Fruit fly (Drosophila melanogaster) whole organism, embryonic: Measurements from ENCODE around the gene CG34417.
A peak's percentile ranks its signal among the peaks of the same experiment; 100 is the strongest.

Experiments used
- Adf1 ChIP-seq: fragments of 200-800 bp; sonication (Bioruptor generic); IDR thresholded peaks from 2 replicates; pipeline ENCODE4 v1.3.6; 2022; ENCODE audit warnings: missing biosample characterization, missing genetic modification characterization
- Antp ChIP-seq: fragments of 200-800 bp; sonication (Bioruptor generic); optimal IDR thresholded peaks from 3 replicates; lab custom pipeline; 2016; ENCODE audit warnings: missing biosample characterization, missing genetic modification characterization
- Atf-2 ChIP-seq: fragments of 200-800 bp; sonication (Bioruptor generic); optimal IDR thresholded peaks from 2 replicates; lab custom pipeline; 2016; ENCODE audit warnings: missing biosample characterization, missing genetic modification characterization
- CG10267 ChIP-seq: fragments of 200-800 bp; sonication (Bioruptor generic); optimal IDR thresholded peaks from 2 replicates; lab custom pipeline; 2018; ENCODE audit warnings: missing biosample characterization, mild to moderate bottlenecking, missing genetic modification characterization, moderate library complexity
- CG10654 ChIP-seq: fragments of 200-800 bp; sonication (Bioruptor generic); optimal IDR thresholded peaks from 2 replicates; lab custom pipeline; 2016; ENCODE audit warnings: missing biosample characterization, missing genetic modification characterization
- CG12744 ChIP-seq: fragments of 200-800 bp; sonication (Bioruptor generic); optimal IDR thresholded peaks from 2 replicates; lab custom pipeline; 2016; ENCODE audit warnings: missing biosample characterization, missing genetic modification characterization
- CG12769 ChIP-seq: fragments of 200-800 bp; sonication (Bioruptor generic); optimal IDR thresholded peaks from 2 replicates; lab custom pipeline; 2019; ENCODE audit warnings: missing biosample characterization, mild to moderate bottlenecking, missing genetic modification characterization, moderate library complexity
- CG15073 ChIP-seq: fragments of 200-800 bp; sonication (Bioruptor generic); optimal IDR thresholded peaks from 2 replicates; lab custom pipeline; 2016; ENCODE audit warnings: missing biosample characterization, missing genetic modification characterization
- CG17385 ChIP-seq: fragments of 200-800 bp; sonication (Bioruptor generic); optimal IDR thresholded peaks from 3 replicates; lab custom pipeline; 2018; ENCODE audit warnings: missing biosample characterization, mild to moderate bottlenecking, missing genetic modification characterization
- CG18476 ChIP-seq: fragments of 200-800 bp; sonication (Bioruptor generic); optimal IDR thresholded peaks from 2 replicates; lab custom pipeline; 2016; ENCODE audit warnings: missing biosample characterization, mild to moderate bottlenecking, missing genetic modification characterization
- CG18764 ChIP-seq: fragments of 200-800 bp; sonication (Bioruptor generic); optimal IDR thresholded peaks from 3 replicates; lab custom pipeline; 2016; ENCODE audit warnings: missing biosample characterization, missing genetic modification characterization
- CG2202 ChIP-seq: fragments of 200-800 bp; sonication (Bioruptor generic); optimal IDR thresholded peaks from 2 replicates; lab custom pipeline; 2018; ENCODE audit warnings: missing biosample characterization, mild to moderate bottlenecking, missing genetic modification characterization
- CG34224 ChIP-seq: fragments of 200-800 bp; sonication (Bioruptor generic); IDR thresholded peaks from 3 replicates; pipeline ENCODE4 v1.3.6; 2022; ENCODE audit warnings: missing biosample characterization, missing genetic modification characterization; ENCODE audit not compliant: partially characterized antibody
- CG34422 ChIP-seq: fragments of 200-800 bp; sonication (Bioruptor generic); IDR thresholded peaks from 3 replicates; pipeline ENCODE4 v1.3.6; 2022; ENCODE audit warnings: missing biosample characterization, missing genetic modification characterization
- CG4424 ChIP-seq: fragments of 200-800 bp; sonication (Bioruptor generic); optimal IDR thresholded peaks from 3 replicates; lab custom pipeline; 2016; ENCODE audit warnings: missing biosample characterization, missing genetic modification characterization
- CG4707 ChIP-seq: fragments of 200-800 bp; sonication (Bioruptor generic); optimal IDR thresholded peaks from 2 replicates; lab custom pipeline; 2018; ENCODE audit warnings: missing biosample characterization, mild to moderate bottlenecking, missing genetic modification characterization, moderate library complexity
- CG4730 ChIP-seq: fragments of 200-800 bp; sonication (Bioruptor generic); IDR thresholded peaks from 2 replicates; pipeline ENCODE4 v1.3.6; 2022; ENCODE audit warnings: missing biosample characterization, missing genetic modification characterization
- CG6175 ChIP-seq: fragments of 200-800 bp; sonication (Bioruptor generic); IDR thresholded peaks from 3 replicates; pipeline ENCODE4 v1.3.6; 2022; ENCODE audit warnings: missing biosample characterization, missing genetic modification characterization
- CG7372 ChIP-seq: fragments of 200-800 bp; sonication (Bioruptor generic); IDR thresholded peaks from 2 replicates; pipeline ENCODE4 v1.3.6; 2022; ENCODE audit warnings: missing biosample characterization, missing genetic modification characterization
- CG7556 ChIP-seq: fragments of 200-800 bp; sonication (Bioruptor generic); optimal IDR thresholded peaks from 2 replicates; lab custom pipeline; 2017; ENCODE audit warnings: missing biosample characterization, mild to moderate bottlenecking, missing genetic modification characterization
- CG7786 ChIP-seq: fragments of 200-800 bp; sonication (Bioruptor generic); optimal IDR thresholded peaks from 2 replicates; lab custom pipeline; 2016; ENCODE audit warnings: missing biosample characterization, missing genetic modification characterization
- CG8089 ChIP-seq: fragments of 200-800 bp; sonication (Bioruptor generic); optimal IDR thresholded peaks from 3 replicates; lab custom pipeline; 2016; ENCODE audit warnings: missing biosample characterization, missing genetic modification characterization
- CG8388 ChIP-seq: fragments of 200-800 bp; sonication (Bioruptor generic); optimal IDR thresholded peaks from 2 replicates; lab custom pipeline; 2019; ENCODE audit warnings: missing biosample characterization, mild to moderate bottlenecking, missing genetic modification characterization, moderate library complexity
- CG8478 ChIP-seq: fragments of >200 bp; optimal IDR thresholded peaks from 2 replicates; lab custom pipeline; 2018
- CG9797 ChIP-seq: fragments of 200-800 bp; sonication (Bioruptor generic); optimal IDR thresholded peaks from 3 replicates; lab custom pipeline; 2018; ENCODE audit warnings: missing biosample characterization, mild to moderate bottlenecking, missing genetic modification characterization
- D ChIP-seq, 2 experiments: fragments of 200-800 bp in 1 of 2; fragments of >200 bp in 1 of 2; sonication (Bioruptor generic) in 1 of 2; optimal IDR thresholded peaks; 2 replicates in 1 of 2; 3 replicates in 1 of 2; lab custom pipeline; 2017; ENCODE audit warnings: mild to moderate bottlenecking in 1 of 2, missing biosample characterization in 1 of 2, missing genetic modification characterization in 1 of 2, missing genetic modification reagents in 1 of 2
- NC2β ChIP-seq: fragments of 200-800 bp; sonication (Bioruptor generic); optimal IDR thresholded peaks from 2 replicates; lab custom pipeline; 2016; ENCODE audit warnings: missing biosample characterization, missing genetic modification characterization
- NfI ChIP-seq: fragments of 200-800 bp; sonication (Bioruptor generic); optimal IDR thresholded peaks from 3 replicates; lab custom pipeline; 2018; ENCODE audit warnings: missing biosample characterization, mild to moderate bottlenecking, missing genetic modification characterization, moderate library complexity
- Opbp ChIP-seq: fragments of 200-800 bp; sonication (Bioruptor generic); IDR thresholded peaks from 3 replicates; pipeline ENCODE4 v1.3.6; 2022; ENCODE audit warnings: missing biosample characterization, missing genetic modification characterization; ENCODE audit not compliant: partially characterized antibody
- Optix ChIP-seq: fragments of 200-800 bp; sonication (Bioruptor generic); IDR thresholded peaks from 3 replicates; pipeline ENCODE4 v1.3.6; 2022; ENCODE audit warnings: missing biosample characterization, missing genetic modification characterization
- Rfx ChIP-seq: fragments of 200-800 bp; sonication (Bioruptor generic); IDR thresholded peaks from 2 replicates; pipeline ENCODE4 v1.3.6; 2022; ENCODE audit warnings: missing biosample characterization, missing genetic modification characterization
- Usf ChIP-seq: fragments of 200-800 bp; sonication (Bioruptor generic); optimal IDR thresholded peaks from 2 replicates; lab custom pipeline; 2017; ENCODE audit warnings: missing genotype, missing biosample characterization, missing genetic modification characterization
- ase ChIP-seq: fragments of 200-800 bp; sonication (Bioruptor generic); IDR thresholded peaks from 3 replicates; pipeline ENCODE4 v1.3.6; 2022; ENCODE audit warnings: missing biosample characterization, missing genetic modification characterization
- corto ChIP-seq: fragments of 200-800 bp; sonication (Bioruptor generic); optimal IDR thresholded peaks from 2 replicates; lab custom pipeline; 2016; ENCODE audit warnings: missing biosample characterization, mild to moderate bottlenecking, missing genetic modification characterization, moderate library complexity
- dmrt11E ChIP-seq: fragments of 200-800 bp; sonication (Bioruptor generic); optimal IDR thresholded peaks from 3 replicates; lab custom pipeline; 2018; ENCODE audit warnings: missing biosample characterization, mild to moderate bottlenecking, missing genetic modification characterization, moderate library complexity
- eve ChIP-seq, 2 experiments: fragments of >200 bp; optimal IDR thresholded peaks; 2 replicates each; lab custom pipeline; 2017; ENCODE audit warnings: missing biosample characterization in 2 of 2, missing genetic modification characterization in 2 of 2
- ewg ChIP-seq: fragments of 200-800 bp; sonication (Bioruptor generic); optimal IDR thresholded peaks from 3 replicates; lab custom pipeline; 2017; ENCODE audit warnings: mild to moderate bottlenecking, missing biosample characterization, missing genetic modification reagents, missing genetic modification characterization
- hb ChIP-seq: fragments of 200-800 bp; sonication (Bioruptor generic); IDR thresholded peaks from 3 replicates; pipeline ENCODE4 v1.3.6; 2022; ENCODE audit warnings: missing biosample characterization, missing genetic modification characterization; ENCODE audit not compliant: partially characterized antibody
- jing ChIP-seq: fragments of 200-800 bp; sonication (Bioruptor generic); optimal IDR thresholded peaks from 2 replicates; lab custom pipeline; 2018; ENCODE audit warnings: missing biosample characterization, mild to moderate bottlenecking, missing genetic modification characterization
- nmo ChIP-seq: fragments of 200-800 bp; sonication (Bioruptor generic); optimal IDR thresholded peaks from 2 replicates; lab custom pipeline; 2018; ENCODE audit warnings: missing biosample characterization, mild to moderate bottlenecking, missing genetic modification characterization, moderate library complexity
- onecut ChIP-seq: fragments of 200-800 bp; sonication (Bioruptor generic); IDR thresholded peaks from 2 replicates; pipeline ENCODE4 v1.3.6; 2022; ENCODE audit warnings: missing biosample characterization, missing genetic modification characterization
- p53 ChIP-seq: fragments of 200-800 bp; sonication (Bioruptor generic); optimal IDR thresholded peaks from 2 replicates; lab custom pipeline; 2016; ENCODE audit warnings: missing biosample characterization, missing genetic modification characterization
- pan ChIP-seq, 4 experiments: fragments of >200 bp in 3 of 4; fragments of 200-800 bp in 1 of 4; sonication (Bioruptor generic) in 1 of 4; optimal IDR thresholded peaks in 3 of 4; IDR thresholded peaks in 1 of 4; 2 replicates each; pipeline versions ENCODE4 v1.3.6 to Lab custom; 2017 to 2022; ENCODE audit warnings: missing biosample characterization in 2 of 4, missing genetic modification characterization in 2 of 4, mixed read lengths in 1 of 4
- schlank ChIP-seq: fragments of 200-800 bp; sonication (Bioruptor generic); optimal IDR thresholded peaks from 2 replicates; lab custom pipeline; 2018; ENCODE audit warnings: missing biosample characterization, mild to moderate bottlenecking, missing genetic modification characterization
- sna ChIP-seq: fragments of 200-800 bp; sonication (Bioruptor generic); IDR thresholded peaks from 2 replicates; pipeline ENCODE4 v1.3.6; 2022; ENCODE audit warnings: missing biosample characterization, missing genetic modification characterization; ENCODE audit not compliant: partially characterized antibody
- so ChIP-seq: fragments of 200-800 bp; sonication (Bioruptor generic); IDR thresholded peaks from 3 replicates; pipeline ENCODE4 v1.3.6; 2022; ENCODE audit warnings: missing biosample characterization, missing genetic modification characterization
- stwl ChIP-seq: fragments of 200-800 bp; sonication (Bioruptor generic); optimal IDR thresholded peaks from 3 replicates; lab custom pipeline; 2018; ENCODE audit warnings: missing biosample characterization, mild to moderate bottlenecking, missing genetic modification characterization, moderate library complexity
- tgo ChIP-seq: fragments of 200-800 bp; sonication (Bioruptor generic); IDR thresholded peaks from 3 replicates; pipeline ENCODE4 v1.3.6; 2022; ENCODE audit warnings: missing biosample characterization, missing genetic modification characterization
- wor ChIP-seq: fragments of 200-800 bp; sonication (Bioruptor generic); IDR thresholded peaks from 2 replicates; pipeline ENCODE4 v1.3.6; 2022; ENCODE audit warnings: missing biosample characterization, missing genetic modification characterization

CG34417 gene

dm6 chrX:6549428-6550117 is 9.0 kb downstream of the CG34417 start (continued):
- TF ChIP-seq CG12769 (tag; lab: Kevin White, UChicago) = peak; percentile 97
- no peak for TF ChIP-seq Opbp
- TF ChIP-seq CG17385 = peak; percentile 94
- TF ChIP-seq Optix (GFP tag; lab: Robert Waterston, UW) = peak; percentile 94
- TF ChIP-seq CG7372 (GFP tag; lab: Robert Waterston, UW) = peak; percentile 96
- peak; percentile 52 for TF ChIP-seq stwl (tag; lab: Kevin White, UChicago)
- TF ChIP-seq CG12744 (GFP tag; lab: Kevin White, UChicago) = peak; percentile 97
- peak; percentile 86 for TF ChIP-seq Atf-2 (GFP tag; lab: Kevin White, UChicago)
- peak; percentile 96 for TF ChIP-seq CG8089 (GFP tag; lab: Kevin White, UChicago)
- TF ChIP-seq NfI (GFP tag; lab: Kevin White, UChicago) = peak; percentile 93
- TF ChIP-seq CG4730 = peak; percentile 90
- peak; percentile 94 for TF ChIP-seq NC2β (GFP tag; lab: Kevin White, UChicago)
- peak; percentile 84 for TF ChIP-seq wor
- TF ChIP-seq Antp (GFP tag; lab: Kevin White, UChicago) = peak; percentile 95
- TF ChIP-seq dmrt11E = peak; percentile 88
- TF ChIP-seq CG2202 (tag; lab: Kevin White, UChicago) = peak; percentile 82
- TF ChIP-seq CG15073 (GFP tag; lab: Kevin White, UChicago) = peak; percentile 67
- TF ChIP-seq CG10654 (GFP tag; lab: Kevin White, UChicago) = peak; percentile 96
- TF ChIP-seq sna (GFP tag; lab: Robert Waterston, UW) = no peak
- TF ChIP-seq CG8478 (lab: Kevin White, UChicago) = no peak
- peak in 1 of 2 experiments; percentile 95 for TF ChIP-seq eve (GFP tag; optimal IDR thresholded peaks at IDR 0.05; lab: Kevin White, UChicago)
- peak; percentile 94 for TF ChIP-seq tgo (GFP tag; lab: Robert Waterston, UW)
- peak; percentile 36 for TF ChIP-seq CG9797 (GFP tag; lab: Kevin White, UChicago)
- peak; percentile 93 for TF ChIP-seq onecut (GFP tag; lab: Robert Waterston, UW)
- TF ChIP-seq so (GFP tag; lab: Robert Waterston, UW) = peak; percentile 94
- TF ChIP-seq Rfx (GFP tag; lab: Robert Waterston, UW) = peak; percentile 99
- peak; percentile 94 for TF ChIP-seq corto
- peak; percentile 84 for TF ChIP-seq CG8388 (GFP tag; lab: Kevin White, UChicago)
- TF ChIP-seq p53 (GFP tag; lab: Kevin White, UChicago) = peak; percentile 87
- peak; percentile 95 for TF ChIP-seq CG7786 (GFP tag; lab: Kevin White, UChicago)
- peak; percentile 82 for TF ChIP-seq jing
- no peak for TF ChIP-seq hb (GFP tag; lab: Robert Waterston, UW)
- TF ChIP-seq CG4707 (GFP tag; lab: Kevin White, UChicago) = peak; percentile 77
- peak; percentile 93 for TF ChIP-seq CG7556
- TF ChIP-seq nmo (GFP tag; lab: Kevin White, UChicago) = peak; percentile 93
- peak; percentile 82 for TF ChIP-seq ewg (GFP tag; lab: Kevin White, UChicago)
- peak; percentile 94 for TF ChIP-seq CG6175 (GFP tag; lab: Robert Waterston, UW)
- peak; percentile 97 for TF ChIP-seq CG4424 (GFP tag; lab: Kevin White, UChicago)
- peak; percentile 95 for TF ChIP-seq ase (GFP tag; lab: Robert Waterston, UW)
- TF ChIP-seq schlank (tag; lab: Kevin White, UChicago) = peak; percentile 92
- TF ChIP-seq CG10267 (tag; lab: Kevin White, UChicago) = peak; percentile 90
- TF ChIP-seq Adf1 (GFP tag; lab: Robert Waterston, UW) = peak; percentile 99
- TF ChIP-seq CG34224 (GFP tag; lab: Robert Waterston, UW) = no peak
- peak; percentile 90 for TF ChIP-seq Usf (GFP tag; lab: Kevin White, UChicago)
- TF ChIP-seq CG18476 = peak; percentile 95
- no peak for TF ChIP-seq pan (optimal IDR thresholded peaks at IDR 0.05; lab: Kevin White, UChicago)
- peak in 1 of 2 experiments; percentile 97 for TF ChIP-seq pan (GFP tag; optimal IDR thresholded peaks at IDR 0.05 in 1 of 2, IDR thresholded peaks at IDR 0.05 in 1 of 2)
- TF ChIP-seq D (optimal IDR thresholded peaks at IDR 0.05; lab: Kevin White, UChicago) = no peak
- TF ChIP-seq D (GFP tag; optimal IDR thresholded peaks at IDR 0.05; lab: Kevin White, UChicago) = peak; percentile 93
- TF ChIP-seq CG18764 (GFP tag; lab: Kevin White, UChicago) = peak; percentile 92
- peak; percentile 97 for TF ChIP-seq CG34422 (GFP tag; lab: Robert Waterston, UW)
